Fruit fly (Drosophila melanogaster) whole organism, embryonic: Measurements from ENCODE around the gene Slip1.
A peak's percentile ranks its signal among the peaks of the same experiment; 100 is the strongest.

Source experiments
- ATbp ChIP-seq: fragments of 200-800 bp; sonication (Bioruptor generic); optimal IDR thresholded peaks from 2 replicates; lab custom pipeline; 2017; ENCODE audit warnings: missing biosample characterization, mild to moderate bottlenecking, missing genetic modification characterization, missing genetic modification reagents
- Abd-B ChIP-seq: fragments of 200-800 bp; sonication (Bioruptor generic); optimal IDR thresholded peaks from 2 replicates; lab custom pipeline; 2018; ENCODE audit warnings: missing biosample characterization, mild to moderate bottlenecking, missing genetic modification characterization, moderate library complexity
- B-H2 ChIP-seq: fragments of 200-800 bp; sonication (Bioruptor generic); optimal IDR thresholded peaks from 2 replicates; lab custom pipeline; 2018; ENCODE audit warnings: missing biosample characterization, mild to moderate bottlenecking, missing genetic modification characterization
- Bgb ChIP-seq: fragments of 200-800 bp; sonication (Bioruptor generic); IDR thresholded peaks from 2 replicates; pipeline ENCODE4 v1.3.6; 2022; ENCODE audit warnings: missing biosample characterization, missing genetic modification characterization; ENCODE audit not compliant: partially characterized antibody
- Blimp-1 ChIP-seq: fragments of 200-800 bp; sonication (Bioruptor generic); optimal IDR thresholded peaks from 3 replicates; lab custom pipeline; 2018; ENCODE audit warnings: missing biosample characterization, missing genetic modification characterization, mild to moderate bottlenecking, moderate library complexity, missing genetic modification reagents
- CG10979 ChIP-seq: fragments of 200-800 bp; sonication (Bioruptor generic); optimal IDR thresholded peaks from 2 replicates; lab custom pipeline; 2018; ENCODE audit warnings: missing biosample characterization, mild to moderate bottlenecking, missing genetic modification characterization, moderate library complexity
- CG12659 ChIP-seq: fragments of 200-800 bp; sonication (Bioruptor generic); optimal IDR thresholded peaks from 3 replicates; lab custom pipeline; 2017; ENCODE audit warnings: mild to moderate bottlenecking, missing biosample characterization, missing genetic modification reagents, missing genetic modification characterization
- CG13624 ChIP-seq: fragments of 200-800 bp; sonication (Bioruptor generic); optimal IDR thresholded peaks from 2 replicates; lab custom pipeline; 2016; ENCODE audit warnings: missing biosample characterization, missing genetic modification characterization
- CG13894 ChIP-seq: fragments of 200-800 bp; sonication (Bioruptor generic); optimal IDR thresholded peaks from 3 replicates; lab custom pipeline; 2018; ENCODE audit warnings: missing biosample characterization, mild to moderate bottlenecking, missing genetic modification characterization, moderate library complexity
- CG14710 ChIP-seq: fragments of 200-800 bp; sonication (Bioruptor generic); optimal IDR thresholded peaks from 3 replicates; lab custom pipeline; 2019; ENCODE audit warnings: missing biosample characterization, mild to moderate bottlenecking, missing genetic modification characterization, moderate library complexity
- CG14860 ChIP-seq: fragments of 200-800 bp; sonication (Bioruptor generic); IDR thresholded peaks from 3 replicates; pipeline ENCODE4 v1.3.6; 2022; ENCODE audit warnings: missing biosample characterization, missing genetic modification characterization; ENCODE audit not compliant: partially characterized antibody
- CG1602 ChIP-seq: fragments of 200-800 bp; sonication (Bioruptor generic); optimal IDR thresholded peaks from 3 replicates; lab custom pipeline; 2016; ENCODE audit warnings: missing biosample characterization, missing genetic modification characterization
- CG16813 ChIP-seq: fragments of 200-800 bp; sonication (Bioruptor generic); IDR thresholded peaks from 3 replicates; pipeline ENCODE4 v1.3.6; 2022; ENCODE audit warnings: missing biosample characterization, missing genetic modification characterization; ENCODE audit not compliant: partially characterized antibody
- CG17912 ChIP-seq: fragments of 200-800 bp; sonication (Bioruptor generic); optimal IDR thresholded peaks from 2 replicates; lab custom pipeline; 2018; ENCODE audit warnings: missing biosample characterization, mild to moderate bottlenecking, missing genetic modification characterization
- CG1792 ChIP-seq: fragments of 200-800 bp; sonication (Bioruptor generic); optimal IDR thresholded peaks from 2 replicates; lab custom pipeline; 2016; ENCODE audit warnings: missing biosample characterization, missing genetic modification characterization
- CG18476 ChIP-seq: fragments of 200-800 bp; sonication (Bioruptor generic); optimal IDR thresholded peaks from 2 replicates; lab custom pipeline; 2016; ENCODE audit warnings: missing biosample characterization, mild to moderate bottlenecking, missing genetic modification characterization
- CG2199 ChIP-seq: fragments of 200-800 bp; sonication (Bioruptor generic); IDR thresholded peaks from 3 replicates; pipeline ENCODE4 v1.3.6; 2022; ENCODE audit warnings: missing biosample characterization, missing genetic modification characterization
- CG2202 ChIP-seq: fragments of 200-800 bp; sonication (Bioruptor generic); optimal IDR thresholded peaks from 2 replicates; lab custom pipeline; 2018; ENCODE audit warnings: missing biosample characterization, mild to moderate bottlenecking, missing genetic modification characterization
- CG2889 ChIP-seq: fragments of 200-800 bp; sonication (Bioruptor generic); IDR thresholded peaks from 3 replicates; pipeline ENCODE4 v1.3.6; 2022; ENCODE audit warnings: missing biosample characterization, missing genetic modification characterization
- CG31388 ChIP-seq: fragments of 200-800 bp; sonication (Bioruptor generic); optimal IDR thresholded peaks from 2 replicates; lab custom pipeline; 2016; ENCODE audit warnings: missing biosample characterization, missing genetic modification characterization
- CG4707 ChIP-seq: fragments of 200-800 bp; sonication (Bioruptor generic); optimal IDR thresholded peaks from 2 replicates; lab custom pipeline; 2018; ENCODE audit warnings: missing biosample characterization, mild to moderate bottlenecking, missing genetic modification characterization, moderate library complexity
- CG5245 ChIP-seq: fragments of 200-800 bp; sonication (Bioruptor generic); optimal IDR thresholded peaks from 3 replicates; lab custom pipeline; 2016; ENCODE audit warnings: missing biosample characterization, missing genetic modification characterization
- CG7271 ChIP-seq: fragments of 200-800 bp; sonication (Bioruptor generic); optimal IDR thresholded peaks from 2 replicates; lab custom pipeline; 2018; ENCODE audit warnings: missing biosample characterization, mild to moderate bottlenecking, missing genetic modification characterization, moderate library complexity
- CG8290 ChIP-seq, 3 experiments: fragments of 200-800 bp; sonication (Bioruptor generic); optimal IDR thresholded peaks; 2 replicates each; lab custom pipeline; 2016 to 2019; ENCODE audit warnings: missing biosample characterization in 3 of 3, missing genetic modification characterization in 3 of 3, mild to moderate bottlenecking in 2 of 3, moderate library complexity in 1 of 3
- CHES-1-like ChIP-seq: fragments of 200-800 bp; sonication (Bioruptor generic); optimal IDR thresholded peaks from 2 replicates; lab custom pipeline; 2016; ENCODE audit warnings: missing biosample characterization, missing genetic modification characterization
- CoRest ChIP-seq: fragments of 200-800 bp; sonication (Bioruptor generic); optimal IDR thresholded peaks from 3 replicates; lab custom pipeline; 2018; ENCODE audit warnings: missing biosample characterization, mild to moderate bottlenecking, missing genetic modification characterization, moderate library complexity
- Dad ChIP-seq: fragments of 200-800 bp; sonication (Bioruptor generic); optimal IDR thresholded peaks from 3 replicates; lab custom pipeline; 2016; ENCODE audit warnings: missing biosample characterization, missing genetic modification characterization
- Doc2 ChIP-seq: fragments of 200-800 bp; sonication (Bioruptor generic); IDR thresholded peaks from 2 replicates; pipeline ENCODE4 v1.3.6; 2022; ENCODE audit warnings: missing biosample characterization, missing genetic modification characterization
- Dref ChIP-seq: fragments of 200-800 bp; sonication (Bioruptor generic); IDR thresholded peaks from 2 replicates; pipeline ENCODE4 v1.3.6; 2022; ENCODE audit warnings: missing biosample characterization, missing genetic modification characterization
- Fer1 ChIP-seq: fragments of 200-800 bp; sonication (Bioruptor generic); optimal IDR thresholded peaks from 2 replicates; lab custom pipeline; 2017; ENCODE audit warnings: missing biosample characterization, mild to moderate bottlenecking, missing genetic modification characterization
- GATAe ChIP-seq: fragments of 200-800 bp; sonication (Bioruptor generic); conservative IDR thresholded peaks from 2 replicates; pipeline ENCODE4 v1.3.6; 2022; ENCODE audit warnings: missing biosample characterization, missing genetic modification characterization
- Jarid2 ChIP-seq: fragments of 200-800 bp; sonication (Bioruptor generic); optimal IDR thresholded peaks from 3 replicates; lab custom pipeline; 2017; ENCODE audit warnings: mild to moderate bottlenecking, missing biosample characterization, missing genetic modification reagents, missing genetic modification characterization
- Lhr ChIP-seq: fragments of 200-800 bp; sonication (Bioruptor generic); optimal IDR thresholded peaks from 3 replicates; lab custom pipeline; 2017; ENCODE audit warnings: mild to moderate bottlenecking, missing biosample characterization, missing genetic modification reagents, missing genetic modification characterization
- Mes4 ChIP-seq: fragments of 200-800 bp; sonication (Bioruptor generic); optimal IDR thresholded peaks from 2 replicates; lab custom pipeline; 2016; ENCODE audit warnings: missing biosample characterization, missing genetic modification characterization
- TFAM ChIP-seq: fragments of 200-800 bp; sonication (Bioruptor generic); optimal IDR thresholded peaks from 2 replicates; lab custom pipeline; 2017; ENCODE audit warnings: missing biosample characterization, missing genetic modification characterization, inconsistent platforms
- bab2 ChIP-seq: fragments of 200-800 bp; sonication (Bioruptor generic); optimal IDR thresholded peaks from 2 replicates; lab custom pipeline; 2016; ENCODE audit warnings: missing biosample characterization, missing genetic modification characterization
- cwo ChIP-seq: fragments of 200-800 bp; sonication (Bioruptor generic); optimal IDR thresholded peaks from 3 replicates; lab custom pipeline; 2017; ENCODE audit warnings: missing biosample characterization, missing genetic modification characterization, mild to moderate bottlenecking, moderate library complexity, missing genetic modification reagents
- dpn ChIP-seq, 2 experiments: fragments of 200-800 bp; sonication (Bioruptor generic); optimal IDR thresholded peaks; 3 replicates each; lab custom pipeline; 2016; ENCODE audit warnings: missing biosample characterization in 2 of 2, missing genetic modification characterization in 2 of 2
- ems ChIP-seq: fragments of 200-800 bp; sonication (Bioruptor generic); optimal IDR thresholded peaks from 3 replicates; lab custom pipeline; 2016; ENCODE audit warnings: missing biosample characterization, missing genetic modification characterization
- fu2 ChIP-seq: fragments of 200-800 bp; sonication (Bioruptor generic); optimal IDR thresholded peaks from 2 replicates; lab custom pipeline; 2016; ENCODE audit warnings: missing biosample characterization, missing genetic modification characterization
- lmd ChIP-seq: fragments of 200-800 bp; sonication (Bioruptor generic); IDR thresholded peaks from 2 replicates; pipeline ENCODE4 v1.3.6; 2022; ENCODE audit warnings: missing biosample characterization, missing genetic modification characterization
- pros ChIP-seq: fragments of 200-800 bp; sonication (Bioruptor generic); optimal IDR thresholded peaks from 3 replicates; lab custom pipeline; 2019; ENCODE audit warnings: missing biosample characterization, mild to moderate bottlenecking, missing genetic modification characterization, moderate library complexity
- pzg ChIP-seq: fragments of 200-800 bp; sonication (Bioruptor generic); optimal IDR thresholded peaks from 3 replicates; lab custom pipeline; 2018; ENCODE audit warnings: missing biosample characterization, mild to moderate bottlenecking, missing genetic modification characterization, moderate library complexity
- sens ChIP-seq: fragments of 200-800 bp; sonication (Bioruptor generic); peaks from one replicate; lab custom pipeline; 2016; ENCODE audit warnings: missing biosample characterization, missing genetic modification characterization
- ssp ChIP-seq: fragments of 200-800 bp; sonication (Bioruptor generic); IDR thresholded peaks from 2 replicates; pipeline ENCODE4 v1.3.6; 2022; ENCODE audit warnings: missing biosample characterization, missing genetic modification characterization
- sug ChIP-seq: fragments of 200-800 bp; optimal IDR thresholded peaks from 2 replicates; lab custom pipeline; 2019; ENCODE audit warnings: missing biosample characterization, mild to moderate bottlenecking, missing genetic modification characterization, moderate library complexity
- tna ChIP-seq: fragments of 200-800 bp; sonication (Bioruptor generic); IDR thresholded peaks from 2 replicates; pipeline ENCODE4 v1.3.6; 2022; ENCODE audit warnings: missing biosample characterization, missing genetic modification characterization; ENCODE audit not compliant: partially characterized antibody
- trem ChIP-seq: fragments of 200-800 bp; optimal IDR thresholded peaks from 3 replicates; lab custom pipeline; 2019; ENCODE audit warnings: missing biosample characterization, mild to moderate bottlenecking, missing genetic modification characterization, moderate library complexity

The Slip1 gene

DNA sequence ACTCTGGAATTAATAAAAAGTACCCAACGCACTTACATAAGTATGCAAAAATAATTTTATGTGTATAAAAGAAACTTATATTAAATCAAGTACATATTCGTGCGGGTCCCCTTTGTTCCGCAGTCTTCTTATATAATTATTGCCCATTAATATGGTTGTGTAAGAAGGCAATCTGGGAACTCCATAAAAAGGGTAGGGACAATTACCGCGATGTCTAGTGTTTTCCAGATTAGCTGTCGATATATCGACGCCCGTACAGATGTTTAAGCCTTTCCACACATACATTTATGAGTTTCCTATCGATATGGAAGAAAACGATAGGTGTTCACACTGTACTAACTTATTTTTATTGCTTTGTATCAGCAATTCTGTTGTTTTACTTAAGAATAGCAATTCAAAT, 33.2 kb downstream of the Slip1 start (continued):
- no peak; the same call in 2 of the 3 replicates for TF ChIP-seq CG14860 (GFP tag; lab: Robert Waterston, UW)

DNA sequence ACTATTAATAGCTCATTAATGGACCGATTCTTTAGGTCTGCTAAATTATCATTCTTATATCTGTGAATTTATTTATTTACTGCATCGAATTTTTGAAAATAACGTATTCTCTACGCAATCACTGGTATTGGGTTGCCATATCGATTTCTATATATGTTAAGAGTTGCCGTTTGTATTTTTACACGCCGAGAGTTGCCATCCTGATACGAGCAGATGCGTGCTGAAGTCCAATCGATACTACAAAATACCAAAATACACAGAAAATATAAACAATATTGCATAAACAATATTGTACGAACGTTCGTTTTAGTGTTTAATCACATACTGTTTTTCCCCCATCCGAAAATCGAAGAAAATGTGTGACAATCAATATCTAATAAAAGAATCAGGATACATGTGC, 34.0 kb downstream of the Slip1 start, which contains the start of gene ey:
ey (plus strand) TSS at position 227 of the 400 bp plus-strand sequence.
- no peak for TF ChIP-seq TFAM (GFP tag; lab: Kevin White, UChicago)
- no peak for TF ChIP-seq CG7271 (tag; lab: Kevin White, UChicago)
- peak; percentile 89 for TF ChIP-seq pzg
- TF ChIP-seq Lhr (GFP tag; lab: Kevin White, UChicago): peak; percentile 99
- no peak for TF ChIP-seq Dad (GFP tag; lab: Kevin White, UChicago)
- no peak for TF ChIP-seq Doc2 (GFP tag; lab: Robert Waterston, UW)
- no peak for TF ChIP-seq Fer1 (GFP tag; lab: Kevin White, UChicago)
- peak; percentile 5 for TF ChIP-seq CG13624
- TF ChIP-seq CG8290 (GFP tag; optimal IDR thresholded peaks at IDR 0.05; lab: Kevin White, UChicago): peak; percentile 40
- peak in 1 of 2 experiments; percentile 81 for TF ChIP-seq CG8290 (tag; optimal IDR thresholded peaks at IDR 0.05; lab: Kevin White, UChicago)
- peak; percentile 27; the same call in 1 of the 2 replicates for TF ChIP-seq Bgb
- TF ChIP-seq sug (tag; lab: Kevin White, UChicago): no peak
- no peak for TF ChIP-seq CG1602 (GFP tag; lab: Kevin White, UChicago)
- no peak for TF ChIP-seq ATbp (GFP tag; lab: Kevin White, UChicago)
- no peak for TF ChIP-seq Abd-B (GFP tag; lab: Kevin White, UChicago)
- no peak for TF ChIP-seq pros (GFP tag; lab: Kevin White, UChicago)
- no peak for TF ChIP-seq Blimp-1
- no peak for TF ChIP-seq Jarid2 (GFP tag; lab: Kevin White, UChicago)
- TF ChIP-seq CG2199: peak; percentile 82
- no peak for TF ChIP-seq cwo
- TF ChIP-seq CG14710 (tag; lab: Kevin White, UChicago): peak; percentile 35
- TF ChIP-seq CG5245: no peak
- TF ChIP-seq CHES-1-like (GFP tag; lab: Kevin White, UChicago): no peak
- TF ChIP-seq CG2202 (tag; lab: Kevin White, UChicago): peak; percentile 9
- no peak for TF ChIP-seq GATAe
- peak; percentile 39 for TF ChIP-seq CG17912 (GFP tag; lab: Kevin White, UChicago)
- no peak for TF ChIP-seq tna
- peak; percentile 21; the same call in 1 of the 2 replicates for TF ChIP-seq ssp (GFP tag; lab: Robert Waterston, UW)
- peak; percentile 76 for TF ChIP-seq sens (GFP tag; lab: Kevin White, UChicago)
- peak; percentile 71 for TF ChIP-seq trem (tag; lab: Kevin White, UChicago)
- peak; percentile 73 for TF ChIP-seq CG12659
- no peak for TF ChIP-seq CG10979 (tag; lab: Kevin White, UChicago)
- TF ChIP-seq ems (GFP tag; lab: Kevin White, UChicago): no peak
- no peak for TF ChIP-seq bab2 (GFP tag; lab: Kevin White, UChicago)
- peak; percentile 48 for TF ChIP-seq CoRest (tag; lab: Kevin White, UChicago)
- no peak for TF ChIP-seq Dref
- peak; percentile 15 for TF ChIP-seq B-H2
- TF ChIP-seq fu2 (GFP tag; lab: Kevin White, UChicago): no peak
- no peak for TF ChIP-seq CG2889 (GFP tag; lab: Robert Waterston, UW)
- TF ChIP-seq CG18476 (GFP tag; lab: Kevin White, UChicago): no peak
- TF ChIP-seq dpn (GFP tag; optimal IDR thresholded peaks at IDR 0.05; lab: Kevin White, UChicago): peak; percentile 19 to 35
- no peak for TF ChIP-seq CG31388 (GFP tag; lab: Kevin White, UChicago)
- no peak for TF ChIP-seq CG4707 (GFP tag; lab: Kevin White, UChicago)
- no peak for TF ChIP-seq Mes4 (GFP tag; lab: Kevin White, UChicago)
- no peak for TF ChIP-seq lmd (GFP tag; lab: Robert Waterston, UW)
- peak; percentile 45 for TF ChIP-seq CG16813 (GFP tag; lab: Robert Waterston, UW)
- no peak for TF ChIP-seq CG1792 (GFP tag; lab: Kevin White, UChicago)
- TF ChIP-seq CG13894: peak; percentile 48
